Worm (Caenorhabditis elegans): ENCODE results near the gene T06E6.10.

The T06E6.10 gene

ce11 chrV:15417822-15418221, at the start of gene T06E6.10:
Gene T06E6.10, plus strand, starts transcription at chrV:15418122.
- TF ChIP-seq unc-62 (GFP tag; optimal IDR thresholded peaks at IDR 0.05) = no peak

ce11 chrV:15369707-15370106, 48.2 kb upstream of the T06E6.10 start, which contains the start of gene nhr-269:
Gene nhr-269, minus strand, starts transcription at chrV:15369807.
- no peak for TF ChIP-seq unc-62 (GFP tag; optimal IDR thresholded peaks at IDR 0.05)

ce11 chrV:15376223-15376622, 41.7 kb upstream of the T06E6.10 start, which contains the start of gene srh-52:
Gene srh-52, minus strand, starts transcription at chrV:15376323.
- no peak for TF ChIP-seq unc-62 (GFP tag; optimal IDR thresholded peaks at IDR 0.05)

- no peak for TF ChIP-seq unc-62 (GFP tag; optimal IDR thresholded peaks at IDR 0.05)
These were observed 40.0 kb upstream of the T06E6.10 start, which contains the start of gene srh-122 for ce11 chrV:15377903-15378302. Gene srh-122, minus strand, starts transcription at chrV:15378003.

ce11 chrV:15379817-15380216, 38.1 kb upstream of the T06E6.10 start, which contains the start of gene srh-251:
Gene srh-251, minus strand, starts transcription at chrV:15379917.
- TF ChIP-seq unc-62 (GFP tag; optimal IDR thresholded peaks at IDR 0.05) = no peak

ce11 chrV:15380857-15381256, 37.1 kb upstream of the T06E6.10 start, which contains the start of gene dhs-23:
Gene dhs-23, plus strand, starts transcription at chrV:15381219.
- no peak for TF ChIP-seq unc-62 (GFP tag; optimal IDR thresholded peaks at IDR 0.05)

- no peak for TF ChIP-seq unc-62 (GFP tag; optimal IDR thresholded peaks at IDR 0.05)
These were observed 34.2 kb upstream of the T06E6.10 start, which contains the start of gene str-88 for ce11 chrV:15383739-15384138. Gene str-88, minus strand, starts transcription at chrV:15383839.

- TF ChIP-seq unc-62 (GFP tag; optimal IDR thresholded peaks at IDR 0.05) = no peak
These were observed 33.2 kb upstream of the T06E6.10 start, which contains the start of gene str-102 for ce11 chrV:15384733-15385132. Gene str-102, plus strand, starts transcription at chrV:15385033.

- no peak for TF ChIP-seq unc-62 (GFP tag; optimal IDR thresholded peaks at IDR 0.05)
These were observed 29.0 kb upstream of the T06E6.10 start, which contains the start of gene srh-170 for ce11 chrV:15388820-15389384. Gene srh-170, minus strand, starts transcription at chrV:15388870.

- TF ChIP-seq unc-62 (GFP tag; optimal IDR thresholded peaks at IDR 0.05) = no peak
These were observed 25.9 kb upstream of the T06E6.10 start for ce11 chrV:15392064-15392463.

ce11 chrV:15394906-15395305, 23.0 kb upstream of the T06E6.10 start, which contains the start of gene T06E6.1:
Gene T06E6.1, minus strand, starts transcription at chrV:15394961.
- TF ChIP-seq unc-62 (GFP tag; optimal IDR thresholded peaks at IDR 0.05) = no peak

- TF ChIP-seq unc-62 (GFP tag; optimal IDR thresholded peaks at IDR 0.05) = no peak
These were observed 22.6 kb upstream of the T06E6.10 start, which contains the start of gene cyb-3 for ce11 chrV:15395347-15395746. Gene cyb-3, plus strand, starts transcription at chrV:15395696.

- TF ChIP-seq unc-62 (GFP tag; optimal IDR thresholded peaks at IDR 0.05) = no peak
These were observed 20.8 kb upstream of the T06E6.10 start for ce11 chrV:15397139-15397538.

- no peak for TF ChIP-seq unc-62 (GFP tag; optimal IDR thresholded peaks at IDR 0.05)
These were observed 19.2 kb upstream of the T06E6.10 start, which contains the start of gene fbxa-199 for ce11 chrV:15398728-15399127. Gene fbxa-199, minus strand, starts transcription at chrV:15398828.

- no peak for TF ChIP-seq unc-62 (GFP tag; optimal IDR thresholded peaks at IDR 0.05)
These were observed 18.1 kb upstream of the T06E6.10 start, which contains the start of the genes T06E6.15 and sri-7 for ce11 chrV:15399691-15400377. Gene T06E6.15, minus strand, starts transcription at chrV:15399791. Gene sri-7, plus strand, starts transcription at chrV:15400327.

ce11 chrV:15401856-15402314, 16.0 kb upstream of the T06E6.10 start, which contains the start of gene fbxa-135:
Gene fbxa-135, plus strand, starts transcription at chrV:15402264.
- no peak for TF ChIP-seq unc-62 (GFP tag; optimal IDR thresholded peaks at IDR 0.05)

Data from whole organism, dauer.